Fruit fly (Drosophila melanogaster) whole organism, embryonic: ENCODE results near the gene ftz-f1.

Source experiments
- Abd-B ChIP-seq: fragments of 200-800 bp; sonication (Bioruptor generic); optimal IDR thresholded peaks from 2 replicates; lab custom pipeline; 2018; ENCODE audit warnings: missing biosample characterization, mild to moderate bottlenecking, missing genetic modification characterization, moderate library complexity
- Aef1 ChIP-seq: fragments of 200-800 bp; sonication (Bioruptor generic); IDR thresholded peaks from 3 replicates; pipeline ENCODE4 v1.3.6; 2022; ENCODE audit warnings: missing biosample characterization, missing genetic modification characterization
- Blimp-1 ChIP-seq: fragments of 200-800 bp; sonication (Bioruptor generic); optimal IDR thresholded peaks from 3 replicates; lab custom pipeline; 2018; ENCODE audit warnings: missing biosample characterization, missing genetic modification characterization, mild to moderate bottlenecking, moderate library complexity, missing genetic modification reagents
- CG10267 ChIP-seq: fragments of 200-800 bp; sonication (Bioruptor generic); optimal IDR thresholded peaks from 2 replicates; lab custom pipeline; 2018; ENCODE audit warnings: missing biosample characterization, mild to moderate bottlenecking, missing genetic modification characterization, moderate library complexity
- CG11085 ChIP-seq: fragments of 200-800 bp; sonication (Bioruptor generic); IDR thresholded peaks from 2 replicates; pipeline ENCODE4 v1.3.6; 2022; ENCODE audit warnings: missing biosample characterization, missing genetic modification characterization
- CG11093 ChIP-seq: fragments of 200-800 bp; sonication (Bioruptor generic); IDR thresholded peaks from 3 replicates; pipeline ENCODE4 v1.3.6; 2022; ENCODE audit warnings: missing biosample characterization, missing genetic modification characterization
- CG11398 ChIP-seq: fragments of 200-800 bp; sonication (Bioruptor generic); optimal IDR thresholded peaks from 2 replicates; lab custom pipeline; 2016; ENCODE audit warnings: missing biosample characterization, missing genetic modification characterization
- CG13123 ChIP-seq: fragments of 200-800 bp; sonication (Bioruptor generic); optimal IDR thresholded peaks from 2 replicates; lab custom pipeline; 2016; ENCODE audit warnings: missing biosample characterization, missing genetic modification characterization
- CG13287 ChIP-seq: fragments of 200-800 bp; sonication (Bioruptor generic); IDR thresholded peaks from 2 replicates; pipeline ENCODE4 v1.3.6; 2022; ENCODE audit warnings: missing biosample characterization, missing genetic modification characterization; ENCODE audit not compliant: partially characterized antibody
- CG15011 ChIP-seq: fragments of 200-800 bp; sonication (Bioruptor generic); optimal IDR thresholded peaks from 3 replicates; lab custom pipeline; 2018; ENCODE audit warnings: missing biosample characterization, mild to moderate bottlenecking, missing genetic modification characterization
- CG15696 ChIP-seq: fragments of 200-800 bp; sonication (Bioruptor generic); optimal IDR thresholded peaks from 2 replicates; lab custom pipeline; 2019; ENCODE audit warnings: missing biosample characterization, mild to moderate bottlenecking, missing genetic modification characterization, moderate library complexity
- CG1647 ChIP-seq: fragments of 200-800 bp; sonication (Bioruptor generic); optimal IDR thresholded peaks from 3 replicates; lab custom pipeline; 2016; ENCODE audit warnings: missing biosample characterization, missing genetic modification characterization
- CG18476 ChIP-seq: fragments of 200-800 bp; sonication (Bioruptor generic); optimal IDR thresholded peaks from 2 replicates; lab custom pipeline; 2016; ENCODE audit warnings: missing biosample characterization, mild to moderate bottlenecking, missing genetic modification characterization
- CG2678 ChIP-seq: fragments of 200-800 bp; sonication (Bioruptor generic); optimal IDR thresholded peaks from 3 replicates; lab custom pipeline; 2019; ENCODE audit warnings: missing biosample characterization, mild to moderate bottlenecking, missing genetic modification characterization, moderate library complexity
- CG31388 ChIP-seq: fragments of 200-800 bp; sonication (Bioruptor generic); optimal IDR thresholded peaks from 2 replicates; lab custom pipeline; 2016; ENCODE audit warnings: missing biosample characterization, missing genetic modification characterization
- CG4820 ChIP-seq: fragments of 200-800 bp; sonication (Bioruptor generic); optimal IDR thresholded peaks from 3 replicates; lab custom pipeline; 2016; ENCODE audit warnings: missing biosample characterization, missing genetic modification characterization
- CG7372 ChIP-seq: fragments of 200-800 bp; sonication (Bioruptor generic); IDR thresholded peaks from 2 replicates; pipeline ENCODE4 v1.3.6; 2022; ENCODE audit warnings: missing biosample characterization, missing genetic modification characterization
- CoRest ChIP-seq: fragments of 200-800 bp; sonication (Bioruptor generic); optimal IDR thresholded peaks from 3 replicates; lab custom pipeline; 2018; ENCODE audit warnings: missing biosample characterization, mild to moderate bottlenecking, missing genetic modification characterization, moderate library complexity
- Dfd ChIP-seq, 2 experiments: fragments of >200 bp; optimal IDR thresholded peaks; 2 replicates each; lab custom pipeline; 2017; ENCODE audit warnings: missing biosample characterization in 2 of 2, missing genetic modification characterization in 2 of 2
- HLHmδ ChIP-seq: fragments of 200-800 bp; sonication (Bioruptor generic); optimal IDR thresholded peaks from 2 replicates; lab custom pipeline; 2018; ENCODE audit warnings: missing biosample characterization, mild to moderate bottlenecking, missing genetic modification characterization, moderate library complexity
- Hey ChIP-seq: fragments of 200-800 bp; sonication (Bioruptor generic); optimal IDR thresholded peaks from 3 replicates; lab custom pipeline; 2018; ENCODE audit warnings: missing biosample characterization, mild to moderate bottlenecking, missing genetic modification characterization
- Hr39 ChIP-seq: fragments of >200 bp; optimal IDR thresholded peaks from 2 replicates; lab custom pipeline; 2017
- Med ChIP-seq: fragments of 200-800 bp; sonication (Bioruptor generic); peaks from one replicate; lab custom pipeline; 2016; ENCODE audit warnings: missing biosample characterization, missing genetic modification characterization, mild to moderate bottlenecking, inconsistent platforms, moderate library complexity
- Nf-YB ChIP-seq: fragments of 200-800 bp; sonication (Bioruptor generic); optimal IDR thresholded peaks from 3 replicates; lab custom pipeline; 2019; ENCODE audit warnings: missing biosample characterization, mild to moderate bottlenecking, missing genetic modification characterization, moderate library complexity
- Nf-YC ChIP-seq: fragments of 200-800 bp; optimal IDR thresholded peaks from 3 replicates; lab custom pipeline; 2019; ENCODE audit warnings: missing biosample characterization, mild to moderate bottlenecking, missing genetic modification characterization, moderate library complexity
- Ravus ChIP-seq: fragments of 200-800 bp; sonication (Bioruptor generic); IDR thresholded peaks from 2 replicates; pipeline ENCODE4 v1.3.6; 2022; ENCODE audit warnings: missing biosample characterization, missing genetic modification characterization
- Trl ChIP-seq, 3 experiments: fragments of >200 bp in 2 of 3; fragments of 200-800 bp in 1 of 3; sonication (Bioruptor generic) in 1 of 3; optimal IDR thresholded peaks; 2 replicates in 1 of 3; 3 replicates in 2 of 3; lab custom pipeline; 2016 to 2017; ENCODE audit warnings: missing biosample characterization in 1 of 3, missing genetic modification characterization in 1 of 3
- ase ChIP-seq: fragments of 200-800 bp; sonication (Bioruptor generic); IDR thresholded peaks from 3 replicates; pipeline ENCODE4 v1.3.6; 2022; ENCODE audit warnings: missing biosample characterization, missing genetic modification characterization
- chm ChIP-seq: fragments of 200-800 bp; sonication (Bioruptor generic); IDR thresholded peaks from 2 replicates; pipeline ENCODE4 v1.3.6; 2022; ENCODE audit warnings: missing biosample characterization, missing genetic modification characterization
- ci ChIP-seq: fragments of 200-800 bp; sonication (Bioruptor generic); IDR thresholded peaks from 3 replicates; pipeline ENCODE4 v1.3.6; 2022; ENCODE audit warnings: missing biosample characterization, missing genetic modification characterization
- corto ChIP-seq: fragments of 200-800 bp; sonication (Bioruptor generic); optimal IDR thresholded peaks from 2 replicates; lab custom pipeline; 2016; ENCODE audit warnings: missing biosample characterization, mild to moderate bottlenecking, missing genetic modification characterization, moderate library complexity
- da ChIP-seq: fragments of 200-800 bp; sonication (Bioruptor generic); optimal IDR thresholded peaks from 2 replicates; lab custom pipeline; 2016; ENCODE audit warnings: missing biosample characterization, missing genetic modification characterization
- dan ChIP-seq: fragments of 200-800 bp; sonication (Bioruptor generic); IDR thresholded peaks from 2 replicates; pipeline ENCODE4 v1.3.6; 2022; ENCODE audit warnings: missing biosample characterization, missing genetic modification characterization
- dm ChIP-seq: fragments of 200-800 bp; sonication (Bioruptor generic); optimal IDR thresholded peaks from 3 replicates; lab custom pipeline; 2016; ENCODE audit warnings: missing biosample characterization, missing genetic modification characterization
- esg ChIP-seq: fragments of 200-800 bp; sonication (Bioruptor generic); conservative IDR thresholded peaks from 2 replicates; pipeline ENCODE4 v1.3.6; 2022; ENCODE audit warnings: missing biosample characterization, missing genetic modification characterization
- ftz-f1 ChIP-seq: fragments of 200-800 bp; sonication (Bioruptor generic); optimal IDR thresholded peaks from 2 replicates; lab custom pipeline; 2016; ENCODE audit warnings: missing biosample characterization, missing genetic modification characterization
- gcm ChIP-seq: fragments of 200-800 bp; sonication (Bioruptor generic); optimal IDR thresholded peaks from 2 replicates; lab custom pipeline; 2019; ENCODE audit warnings: missing biosample characterization, mild to moderate bottlenecking, missing genetic modification characterization, moderate library complexity
- hkb ChIP-seq, 2 experiments: fragments of 200-800 bp in 1 of 2; fragments of >200 bp in 1 of 2; sonication (Bioruptor generic) in 1 of 2; IDR thresholded peaks in 1 of 2; optimal IDR thresholded peaks in 1 of 2; 2 replicates each; pipeline versions ENCODE4 v1.3.6 to Lab custom; 2017 to 2022; ENCODE audit warnings: missing biosample characterization in 1 of 2, missing genetic modification characterization in 1 of 2
- ind ChIP-seq: fragments of 200-800 bp; sonication (Bioruptor generic); optimal IDR thresholded peaks from 3 replicates; lab custom pipeline; 2016; ENCODE audit warnings: missing biosample characterization, missing genetic modification characterization
- kah ChIP-seq: fragments of 200-800 bp; sonication (Bioruptor generic); optimal IDR thresholded peaks from 2 replicates; lab custom pipeline; 2018; ENCODE audit warnings: missing biosample characterization, mild to moderate bottlenecking, missing genetic modification characterization
- nau ChIP-seq: fragments of 200-800 bp; sonication (Bioruptor generic); optimal IDR thresholded peaks from 3 replicates; lab custom pipeline; 2017; ENCODE audit warnings: missing biosample characterization, mild to moderate bottlenecking, missing genetic modification characterization, missing genetic modification reagents
- odd ChIP-seq: fragments of 200-800 bp; sonication (Bioruptor generic); optimal IDR thresholded peaks from 2 replicates; lab custom pipeline; 2017; ENCODE audit warnings: missing biosample characterization, mild to moderate bottlenecking, missing genetic modification characterization
- pita ChIP-seq: fragments of 200-800 bp; sonication (Bioruptor generic); optimal IDR thresholded peaks from 2 replicates; lab custom pipeline; 2017; ENCODE audit warnings: missing biosample characterization, mild to moderate bottlenecking, missing genetic modification characterization
- ranshi ChIP-seq: fragments of 200-800 bp; sonication (Bioruptor generic); IDR thresholded peaks from 2 replicates; pipeline ENCODE4 v1.3.6; 2022; ENCODE audit warnings: missing biosample characterization, missing genetic modification characterization
- run ChIP-seq: fragments of 200-800 bp; sonication (Bioruptor generic); optimal IDR thresholded peaks from 3 replicates; lab custom pipeline; 2018; ENCODE audit warnings: missing biosample characterization, mild to moderate bottlenecking, missing genetic modification characterization
- schlank ChIP-seq: fragments of 200-800 bp; sonication (Bioruptor generic); optimal IDR thresholded peaks from 2 replicates; lab custom pipeline; 2018; ENCODE audit warnings: missing biosample characterization, mild to moderate bottlenecking, missing genetic modification characterization
- sisA ChIP-seq: fragments of 200-800 bp; sonication (Bioruptor generic); IDR thresholded peaks from 2 replicates; pipeline ENCODE4 v1.3.6; 2022; ENCODE audit warnings: missing biosample characterization, missing genetic modification characterization
- ssp ChIP-seq: fragments of 200-800 bp; sonication (Bioruptor generic); IDR thresholded peaks from 2 replicates; pipeline ENCODE4 v1.3.6; 2022; ENCODE audit warnings: missing biosample characterization, missing genetic modification characterization
- stwl ChIP-seq: fragments of 200-800 bp; sonication (Bioruptor generic); optimal IDR thresholded peaks from 3 replicates; lab custom pipeline; 2018; ENCODE audit warnings: missing biosample characterization, mild to moderate bottlenecking, missing genetic modification characterization, moderate library complexity
- trh ChIP-seq: fragments of 200-800 bp; sonication (Bioruptor generic); optimal IDR thresholded peaks from 2 replicates; lab custom pipeline; 2016; ENCODE audit warnings: missing biosample characterization, missing genetic modification characterization
- usp ChIP-seq: fragments of >200 bp; optimal IDR thresholded peaks from 2 replicates; lab custom pipeline; 2017; ENCODE audit warnings: missing biosample characterization, missing genetic modification characterization

ftz-f1 gene

DNA sequence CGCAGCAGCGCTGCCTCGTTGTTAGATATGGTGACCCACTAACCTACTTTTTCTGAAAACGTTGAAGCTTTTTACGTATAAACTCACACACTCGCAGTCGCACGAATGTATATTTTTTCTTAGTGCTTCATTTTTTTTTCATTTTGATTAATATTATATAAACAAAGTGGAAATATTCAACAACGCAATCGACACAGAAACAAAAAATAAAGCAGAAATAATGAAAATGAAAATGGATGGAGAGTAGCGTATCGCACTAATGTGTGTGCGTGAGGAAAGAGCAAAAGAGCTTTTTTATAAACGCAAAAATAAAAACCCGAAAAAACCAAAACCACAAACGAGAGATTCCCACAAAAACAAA lies 15.1 kb downstream of the ftz-f1 start (continued):
- TF ChIP-seq hkb (optimal IDR thresholded peaks at IDR 0.05; lab: Kevin White, UChicago) (no peak), hkb (GFP tag; IDR thresholded peaks at IDR 0.05; lab: Robert Waterston, UW) (peak; percentile 74), CG13287 (GFP tag; lab: Robert Waterston, UW) (peak; percentile 12; the same call in 1 of the 2 replicates), CG18476 (GFP tag; lab: Kevin White, UChicago) (peak; percentile 40), Nf-YC (tag; lab: Kevin White, UChicago) (peak; percentile 8), HLHmδ (no peak), CG10267 (tag; lab: Kevin White, UChicago) (no peak), ci (peak; percentile 73), stwl (tag; lab: Kevin White, UChicago) (no peak), Hey (no peak), CG15011 (no peak), CG31388 (GFP tag; lab: Kevin White, UChicago) (no peak), Med (GFP tag; lab: Kevin White, UChicago) (peak; percentile 51), CG15696 (no peak), CoRest (tag; lab: Kevin White, UChicago) (peak; percentile 2), CG7372 (GFP tag; lab: Robert Waterston, UW) (no peak; the same call in 1 of the 2 replicates), da (GFP tag; lab: Kevin White, UChicago) (no peak), CG1647 (GFP tag; lab: Kevin White, UChicago) (no peak), run (tag; lab: Kevin White, UChicago) (peak; percentile 57), CG4820 (no peak), CG11398 (GFP tag; lab: Kevin White, UChicago) (no peak), Dfd (GFP tag; optimal IDR thresholded peaks at IDR 0.05; lab: Kevin White, UChicago) (no peak), CG13123 (GFP tag; lab: Kevin White, UChicago) (no peak), ftz-f1 (GFP tag; lab: Kevin White, UChicago) (no peak), CG2678 (tag; lab: Kevin White, UChicago) (peak; percentile 52), Nf-YB (GFP tag; lab: Kevin White, UChicago) (no peak), schlank (tag; lab: Kevin White, UChicago) (no peak), Hr39 (lab: Kevin White, UChicago) (no peak), dm (GFP tag; lab: Kevin White, UChicago) (no peak), usp (GFP tag; lab: Kevin White, UChicago) (no peak), pita (GFP tag; lab: Kevin White, UChicago) (no peak), Ravus (GFP tag; lab: Robert Waterston, UW) (no peak), Abd-B (GFP tag; lab: Kevin White, UChicago) (no peak), CG11085 (no peak), gcm (GFP tag; lab: Kevin White, UChicago) (no peak), odd (GFP tag; lab: Kevin White, UChicago) (no peak), ase (peak; percentile 30; the same call in 1 of the 3 replicates), Blimp-1 (no peak), chm (GFP tag; lab: Robert Waterston, UW) (0 out of 2 replicates have a peak, but pooled peaks have one; percentile 49), Aef1 (GFP tag; lab: Robert Waterston, UW) (peak; percentile 27; the same call in 1 of the 3 replicates), esg (peak; percentile 47), sisA (GFP tag; lab: Robert Waterston, UW) (no peak), nau (GFP tag; lab: Kevin White, UChicago) (peak; percentile 12), ranshi (peak; percentile 47; the same call in 1 of the 2 replicates), Trl (optimal IDR thresholded peaks at IDR 0.05; lab: Kevin White, UChicago) (no peak), Trl (GFP tag; optimal IDR thresholded peaks at IDR 0.05; lab: Kevin White, UChicago) (no peak), dan (GFP tag; lab: Robert Waterston, UW) (no peak), trh (GFP tag; lab: Kevin White, UChicago) (no peak), kah (GFP tag; lab: Kevin White, UChicago) (no peak), CG11093 (GFP tag; lab: Robert Waterston, UW) (no peak), ind (GFP tag; lab: Kevin White, UChicago) (peak; percentile 30), corto (no peak), ssp (GFP tag; lab: Robert Waterston, UW) (peak; percentile 22; the same call in 1 of the 2 replicates)
